Worm (Caenorhabditis elegans) whole organism, midembryonic: ENCODE data around the gene str-165.

ENCODE experiments used
- T22C8.4 ChIP-seq: fragments of 200-800 bp; sonication (Bioruptor generic); IDR thresholded peaks from 2 replicates; pipeline ENCODE4 v1.3.6; 2022; ENCODE audit warnings: missing genetic modification characterization, missing compliant biosample characterization
- cog-1 ChIP-seq: sonication (generic microtip); optimal IDR thresholded peaks from 2 replicates; lab custom pipeline; 2016; ENCODE audit warnings: missing genetic modification characterization, missing compliant biosample characterization
- flt-1 ChIP-seq: fragments of 200-800 bp; sonication (Bioruptor generic); IDR thresholded peaks from 2 replicates; pipeline ENCODE4 v1.3.6; 2022; ENCODE audit warnings: missing genetic modification characterization, missing compliant biosample characterization
- klf-2 ChIP-seq: fragments of 200-800 bp; sonication (Bioruptor generic); conservative IDR thresholded peaks from 2 replicates; pipeline ENCODE4 v1.3.6; 2022; ENCODE audit warnings: missing genetic modification reagents, missing genetic modification characterization, missing compliant biosample characterization
- med-1 ChIP-seq: sonication (generic microtip); optimal IDR thresholded peaks from 2 replicates; lab custom pipeline; 2017; ENCODE audit warnings: missing genetic modification characterization, mild to moderate bottlenecking, missing compliant biosample characterization, antibody characterized with exemption, missing genetic modification reagents; ENCODE audit not compliant: insufficient read depth
- ref-1 ChIP-seq: fragments of 200-800 bp; sonication (Bioruptor generic); conservative IDR thresholded peaks from 2 replicates; pipeline ENCODE4 v1.3.6; 2022; ENCODE audit warnings: missing genetic modification reagents, missing genetic modification characterization, missing compliant biosample characterization
- tab-1 ChIP-seq: fragments of 200-800 bp; sonication (Bioruptor generic); IDR thresholded peaks from 2 replicates; pipeline ENCODE4 v1.3.6; 2022; ENCODE audit warnings: missing genetic modification characterization, missing compliant biosample characterization
- ztf-23 ChIP-seq: fragments of 200-800 bp; sonication (Bioruptor generic); IDR thresholded peaks from 2 replicates; pipeline ENCODE4 v1.3.6; 2022; ENCODE audit warnings: missing genetic modification reagents, missing genetic modification characterization, missing compliant biosample characterization
- ztf-29 ChIP-seq: fragments of 200-800 bp; sonication (Bioruptor generic); IDR thresholded peaks from 2 replicates; pipeline ENCODE4 v1.3.6; 2022; ENCODE audit warnings: missing genetic modification reagents, missing genetic modification characterization, missing compliant biosample characterization

str-165 gene

ce11 chrV:13878226-13878625 is 47.3 kb downstream of the str-165 start:
- TF ChIP-seq med-1 (GFP tag; lab: Kevin White, UChicago) (no peak), tab-1 (GFP tag; lab: Robert Waterston, UW) (no peak), flt-1 (no peak), ztf-29 (GFP tag; lab: Robert Waterston, UW) (no peak), ref-1 (no peak), T22C8.4 (GFP tag; lab: Robert Waterston, UW) (no peak), klf-2 (GFP tag; lab: Robert Waterston, UW) (no peak), ztf-23 (GFP tag; lab: Robert Waterston, UW) (no peak), cog-1 (tag; lab: Kevin White, UChicago) (no peak)

- TF ChIP-seq med-1 (GFP tag; lab: Kevin White, UChicago) (no peak), T22C8.4 (GFP tag; lab: Robert Waterston, UW) (no peak), tab-1 (GFP tag; lab: Robert Waterston, UW) (no peak), klf-2 (GFP tag; lab: Robert Waterston, UW) (no peak), flt-1 (no peak), ztf-23 (GFP tag; lab: Robert Waterston, UW) (no peak), cog-1 (tag; lab: Kevin White, UChicago) (no peak), ref-1 (no peak), ztf-29 (GFP tag; lab: Robert Waterston, UW) (no peak)
Observed at ce11 chrV:13879241-13879640, 48.3 kb downstream of the str-165 start, which contains the start of gene lbp-7. Gene lbp-7, plus strand, starts transcription at chrV:13879552.

ce11 chrV:13880163-13880562 is 49.2 kb downstream of the str-165 start:
- TF ChIP-seq T22C8.4 (GFP tag; lab: Robert Waterston, UW) (no peak), med-1 (GFP tag; lab: Kevin White, UChicago) (no peak), flt-1 (no peak), ref-1 (no peak), ztf-23 (GFP tag; lab: Robert Waterston, UW) (no peak), cog-1 (tag; lab: Kevin White, UChicago) (no peak), tab-1 (GFP tag; lab: Robert Waterston, UW) (no peak), ztf-29 (GFP tag; lab: Robert Waterston, UW) (no peak), klf-2 (GFP tag; lab: Robert Waterston, UW) (no peak)

ce11 chrV:13880607-13881006 is 49.7 kb downstream of the str-165 start, which contains the start of gene T22G5.3:
Gene T22G5.3, plus strand, starts transcription at chrV:13880907.
- TF ChIP-seq T22C8.4 (GFP tag; lab: Robert Waterston, UW), result no peak
